Worm (Caenorhabditis elegans) whole organism, young adult: ENCODE data around the gene Y39G8B.7.
A peak's percentile ranks its signal among the peaks of the same experiment; 100 is the strongest.

ENCODE experiments used
- B0336.3 ChIP-seq: fragments of 200-800 bp; sonication (Bioruptor generic); IDR thresholded peaks from 2 replicates; pipeline ENCODE4 v1.3.6; 2022; ENCODE audit warnings: missing genetic modification characterization, missing compliant biosample characterization
- D2030.7 ChIP-seq: fragments of 200-800 bp; sonication (Bioruptor generic); IDR thresholded peaks from 2 replicates; pipeline ENCODE4 v1.3.6; 2022; ENCODE audit warnings: missing genetic modification reagents, missing genetic modification characterization, missing compliant biosample characterization
- F23B12.7 ChIP-seq: sonication (generic microtip); optimal IDR thresholded peaks from 2 replicates; lab custom pipeline; 2017; ENCODE audit warnings: missing genetic modification characterization, mild to moderate bottlenecking, missing compliant biosample characterization, antibody characterized with exemption, moderate library complexity; ENCODE audit not compliant: insufficient read depth
- F33H1.4 ChIP-seq: fragments of 200-800 bp; sonication (Bioruptor generic); IDR thresholded peaks from 2 replicates; pipeline ENCODE4 v1.3.6; 2022; ENCODE audit warnings: missing genetic modification reagents, missing genetic modification characterization, missing compliant biosample characterization
- T26A5.8 ChIP-seq: sonication (generic microtip); optimal IDR thresholded peaks from 2 replicates; lab custom pipeline; 2016; ENCODE audit warnings: missing genetic modification characterization, missing compliant biosample characterization
- Y53F4B.3 ChIP-seq: fragments of 200-800 bp; sonication (Bioruptor generic); IDR thresholded peaks from 2 replicates; pipeline ENCODE4 v1.3.6; 2022; ENCODE audit warnings: missing genetic modification reagents, missing genetic modification characterization, missing compliant biosample characterization
- Y53G8AR.9 ChIP-seq: fragments of 200-800 bp; sonication (Bioruptor generic); conservative IDR thresholded peaks from 2 replicates; pipeline ENCODE4 v1.3.6; 2022; ENCODE audit warnings: missing genetic modification reagents, missing genetic modification characterization, missing compliant biosample characterization
- attf-6 ChIP-seq: fragments of 200-800 bp; sonication (Bioruptor generic); IDR thresholded peaks from 2 replicates; pipeline ENCODE4 v1.3.6; 2022; ENCODE audit warnings: missing genetic modification reagents, missing genetic modification characterization, missing compliant biosample characterization
- cebp-1 ChIP-seq, 2 experiments: fragments of 200-800 bp in 1 of 2; sonication (Bioruptor generic) in 1 of 2; sonication (generic microtip) in 1 of 2; IDR thresholded peaks in 1 of 2; optimal IDR thresholded peaks in 1 of 2; 2 replicates each; pipeline versions ENCODE4 v1.3.6 to Lab custom; 2017 to 2022; ENCODE audit warnings: missing compliant biosample characterization in 2 of 2, missing genetic modification characterization in 2 of 2, mild to moderate bottlenecking in 1 of 2, missing genetic modification reagents in 1 of 2, moderate library complexity in 1 of 2
- egrh-3 ChIP-seq: fragments of 200-800 bp; sonication (Bioruptor generic); IDR thresholded peaks from 2 replicates; pipeline ENCODE4 v1.3.6; 2022; ENCODE audit warnings: missing genetic modification reagents, missing genetic modification characterization, missing compliant biosample characterization
- ets-4 ChIP-seq: fragments of 200-800 bp; sonication (Bioruptor generic); optimal IDR thresholded peaks from 2 replicates; lab custom pipeline; 2018; ENCODE audit warnings: mild to moderate bottlenecking, missing genetic modification characterization, missing compliant biosample characterization
- him-1 ChIP-seq: sonication (generic microtip); optimal IDR thresholded peaks from 2 replicates; lab custom pipeline; 2016; ENCODE audit warnings: missing genotype, missing genetic modification reagents, missing genetic modification characterization, missing compliant biosample characterization
- hlh-12 ChIP-seq: sonication (generic microtip); optimal IDR thresholded peaks from 2 replicates; lab custom pipeline; 2016; ENCODE audit warnings: missing genetic modification characterization, missing compliant biosample characterization
- hmg-1.2 ChIP-seq: fragments of 200-800 bp; sonication (Bioruptor generic); IDR thresholded peaks from 2 replicates; pipeline ENCODE4 v1.3.6; 2022; ENCODE audit warnings: missing genetic modification reagents, missing genetic modification characterization, missing compliant biosample characterization
- hmg-20 ChIP-seq: fragments of 200-800 bp; sonication (Bioruptor generic); IDR thresholded peaks from 2 replicates; pipeline ENCODE4 v1.3.6; 2022; ENCODE audit warnings: missing genetic modification reagents, missing genetic modification characterization, missing compliant biosample characterization
- lag-1 ChIP-seq: fragments of 200-800 bp; sonication (Bioruptor generic); IDR thresholded peaks from 2 replicates; pipeline ENCODE4 v1.3.6; 2022; ENCODE audit warnings: missing genetic modification reagents, missing genetic modification characterization, missing compliant biosample characterization
- lin-26 ChIP-seq: fragments of 200-800 bp; sonication (Bioruptor generic); IDR thresholded peaks from 2 replicates; pipeline ENCODE4 v1.3.6; 2022; ENCODE audit warnings: missing genetic modification reagents, missing genetic modification characterization, missing compliant biosample characterization
- madf-6 ChIP-seq: fragments of 200-800 bp; sonication (Bioruptor generic); IDR thresholded peaks from 2 replicates; pipeline ENCODE4 v1.3.6; 2022; ENCODE audit warnings: missing genetic modification reagents, missing genetic modification characterization, missing compliant biosample characterization
- madf-8 ChIP-seq: fragments of 200-800 bp; sonication (Bioruptor generic); conservative IDR thresholded peaks from 2 replicates; pipeline ENCODE4 v1.3.6; 2022; ENCODE audit warnings: missing genetic modification reagents, missing genetic modification characterization, missing compliant biosample characterization
- mcd-1 ChIP-seq: fragments of 200-800 bp; sonication (Bioruptor generic); IDR thresholded peaks from 2 replicates; pipeline ENCODE4 v1.3.6; 2022; ENCODE audit warnings: missing genetic modification reagents, missing genetic modification characterization, missing compliant biosample characterization
- nhr-27 ChIP-seq: fragments of 200-800 bp; sonication (Bioruptor generic); optimal IDR thresholded peaks from 2 replicates; lab custom pipeline; 2018; ENCODE audit warnings: mild to moderate bottlenecking, missing genetic modification characterization, moderate library complexity, missing compliant biosample characterization
- pbrm-1 ChIP-seq: fragments of 200-800 bp; sonication (Bioruptor generic); IDR thresholded peaks from 2 replicates; pipeline ENCODE4 v1.3.6; 2022; ENCODE audit warnings: missing genetic modification reagents, missing genetic modification characterization, missing compliant biosample characterization
- rcor-1 ChIP-seq: fragments of 200-800 bp; sonication (Bioruptor generic); IDR thresholded peaks from 2 replicates; pipeline ENCODE4 v1.3.6; 2022; ENCODE audit warnings: missing genetic modification reagents, missing genetic modification characterization, missing compliant biosample characterization
- sdz-38 ChIP-seq: sonication (generic microtip); optimal IDR thresholded peaks from 2 replicates; lab custom pipeline; 2016; ENCODE audit warnings: missing genotype, missing genetic modification characterization, missing compliant biosample characterization
- snpc-1.1 ChIP-seq: sonication (generic microtip); optimal IDR thresholded peaks from 2 replicates; lab custom pipeline; 2017; ENCODE audit warnings: missing genetic modification characterization, mild to moderate bottlenecking, missing compliant biosample characterization, antibody characterized with exemption, moderate library complexity, missing genotype, missing genetic modification reagents; ENCODE audit not compliant: insufficient read depth
- snpc-3.4 ChIP-seq: sonication (generic microtip); optimal IDR thresholded peaks from 2 replicates; lab custom pipeline; 2017; ENCODE audit warnings: missing genetic modification characterization, mild to moderate bottlenecking, missing compliant biosample characterization, antibody characterized with exemption, moderate library complexity, missing genotype, missing genetic modification reagents
- snpc-4 ChIP-seq, 5 experiments: fragments of 150-350 bp in 1 of 5; sonication (generic microtip) in 4 of 5; optimal IDR thresholded peaks; 2 replicates each; lab custom pipeline; 2014 to 2018; ENCODE audit warnings: missing genetic modification characterization in 5 of 5, missing biosample characterization in 3 of 5, antibody characterized with exemption in 2 of 5, mild to moderate bottlenecking in 2 of 5, missing compliant biosample characterization in 2 of 5, missing genotype in 2 of 5, moderate library complexity in 2 of 5, missing genetic modification reagents in 1 of 5
- tbp1 ChIP-seq: fragments of 200-800 bp; sonication (Bioruptor generic); optimal IDR thresholded peaks from 2 replicates; lab custom pipeline; 2018; ENCODE audit warnings: mild to moderate bottlenecking, missing genetic modification characterization, missing compliant biosample characterization
- unc-62 ChIP-seq: fragments of 150-350 bp; optimal IDR thresholded peaks from 2 replicates; lab custom pipeline; 2014; ENCODE audit warnings: missing biosample characterization, missing genetic modification reagents, missing genetic modification characterization
- zfh-2 ChIP-seq: fragments of 200-800 bp; sonication (Bioruptor generic); conservative IDR thresholded peaks from 2 replicates; pipeline ENCODE4 v1.3.6; 2022; ENCODE audit warnings: missing genetic modification reagents, missing genetic modification characterization, missing compliant biosample characterization

The Y39G8B.7 gene

ce11 chrII:13951986-13952385 lies 42.8 kb downstream of the Y39G8B.7 start:
- TF ChIP-seq F23B12.7 (tag; lab: Kevin White, UChicago) (no peak), zfh-2 (peak; percentile 77), T26A5.8 (no peak), egrh-3 (GFP tag; lab: Robert Waterston, UW) (peak; percentile 66; the same call in 1 of the 2 replicates)

- TF ChIP-seq madf-6 (GFP tag; lab: Robert Waterston, UW) (no peak), tbp1 (no peak), B0336.3 (no peak)
Measured at ce11 chrII:13949290-13949689, 45.5 kb downstream of the Y39G8B.7 start, which contains the start of gene sre-44. TSS of gene sre-44 (plus strand) at chrII:13949590.

ce11 chrII:13948777-13949176 lies 46.1 kb downstream of the Y39G8B.7 start:
- TF ChIP-seq lin-26 (GFP tag; lab: Robert Waterston, UW) (peak; percentile 60; the same call in 1 of the 2 replicates), attf-6 (GFP tag; lab: Robert Waterston, UW) (peak; percentile 63)

- TF ChIP-seq hmg-1.2 (GFP tag; lab: Robert Waterston, UW) (0 out of 2 replicates have a peak, but pooled peaks have one; percentile 4), F33H1.4 (GFP tag; lab: Robert Waterston, UW) (0 out of 2 replicates have a peak, but pooled peaks have one; percentile 12), snpc-4 (GFP tag; optimal IDR thresholded peaks at IDR 0.05; lab: Kevin White, UChicago) (peak; percentile 86), snpc-4 (tag; optimal IDR thresholded peaks at IDR 0.05; lab: Kevin White, UChicago) (peak; percentile 10 to 95 (median 86)), rcor-1 (GFP tag; lab: Robert Waterston, UW) (peak; percentile 58), pbrm-1 (GFP tag; lab: Robert Waterston, UW) (peak; percentile 84), attf-6 (GFP tag; lab: Robert Waterston, UW) (peak; percentile 88), snpc-3.4 (tag; lab: Kevin White, UChicago) (peak; percentile 20), snpc-1.1 (tag; lab: Kevin White, UChicago) (peak; percentile 87), mcd-1 (GFP tag; lab: Robert Waterston, UW) (peak; percentile 47; the same call in 1 of the 2 replicates), D2030.7 (peak; percentile 68), madf-8 (peak; percentile 11; the same call in 1 of the 2 replicates), hmg-20 (0 out of 2 replicates have a peak, but pooled peaks have one; percentile 27), madf-6 (GFP tag; lab: Robert Waterston, UW) (peak; percentile 77), lin-26 (GFP tag; lab: Robert Waterston, UW) (0 out of 2 replicates have a peak, but pooled peaks have one; percentile 10)
Measured at ce11 chrII:13946455-13947093, 48.3 kb downstream of the Y39G8B.7 start.

- TF ChIP-seq ets-4 (GFP tag; lab: Kevin White, UChicago) (no peak), hlh-12 (tag; lab: Kevin White, UChicago) (no peak), pbrm-1 (GFP tag; lab: Robert Waterston, UW) (no peak), Y53F4B.3 (GFP tag; lab: Robert Waterston, UW) (no peak), zfh-2 (0 out of 2 replicates have a peak, but pooled peaks have one; percentile 30), attf-6 (GFP tag; lab: Robert Waterston, UW) (no peak), Y53G8AR.9 (GFP tag; lab: Robert Waterston, UW) (no peak), nhr-27 (tag; lab: Kevin White, UChicago) (no peak), him-1 (no peak), sdz-38 (tag; lab: Kevin White, UChicago) (no peak), cebp-1 (GFP tag; IDR thresholded peaks at IDR 0.05; lab: Robert Waterston, UW) (peak; percentile 47; the same call in 1 of the 2 replicates), cebp-1 (tag; optimal IDR thresholded peaks at IDR 0.05; lab: Kevin White, UChicago) (peak; percentile 88), snpc-3.4 (tag; lab: Kevin White, UChicago) (no peak), lag-1 (GFP tag; lab: Robert Waterston, UW) (no peak), unc-62 (peak; percentile 48), egrh-3 (GFP tag; lab: Robert Waterston, UW) (no peak)
Measured at ce11 chrII:13945527-13945926, 49.3 kb downstream of the Y39G8B.7 start.
